Fruit fly (Drosophila melanogaster) whole organism, embryonic: ENCODE measurements around the gene dgrn.

Source experiments
- Asciz ChIP-seq: fragments of 200-800 bp; sonication (Bioruptor generic); optimal IDR thresholded peaks from 2 replicates; lab custom pipeline; 2017; ENCODE audit warnings: missing biosample characterization, mild to moderate bottlenecking, missing genetic modification characterization, missing genetic modification reagents
- Blimp-1 ChIP-seq: fragments of 200-800 bp; sonication (Bioruptor generic); optimal IDR thresholded peaks from 3 replicates; lab custom pipeline; 2018; ENCODE audit warnings: missing biosample characterization, missing genetic modification characterization, mild to moderate bottlenecking, moderate library complexity, missing genetic modification reagents
- CG1024 ChIP-seq: fragments of 200-800 bp; sonication (Bioruptor generic); IDR thresholded peaks from 2 replicates; pipeline ENCODE4 v1.3.6; 2022; ENCODE audit warnings: missing biosample characterization, missing genetic modification characterization
- CG10366 ChIP-seq: fragments of 200-800 bp; sonication (Bioruptor generic); IDR thresholded peaks from 2 replicates; pipeline ENCODE4 v1.3.6; 2022; ENCODE audit warnings: missing biosample characterization, missing genetic modification characterization
- CG11723 ChIP-seq: fragments of 200-800 bp; sonication (Bioruptor generic); optimal IDR thresholded peaks from 2 replicates; lab custom pipeline; 2017; ENCODE audit warnings: missing biosample characterization, mild to moderate bottlenecking, missing genetic modification characterization
- CG12942 ChIP-seq: fragments of 200-800 bp; sonication (Bioruptor generic); optimal IDR thresholded peaks from 3 replicates; lab custom pipeline; 2016; ENCODE audit warnings: missing biosample characterization, missing genetic modification characterization
- CG14050 ChIP-seq: fragments of 200-800 bp; sonication (Bioruptor generic); IDR thresholded peaks from 3 replicates; pipeline ENCODE4 v1.3.6; 2022; ENCODE audit warnings: missing biosample characterization, missing genetic modification characterization
- CG15011 ChIP-seq: fragments of 200-800 bp; sonication (Bioruptor generic); optimal IDR thresholded peaks from 3 replicates; lab custom pipeline; 2018; ENCODE audit warnings: missing biosample characterization, mild to moderate bottlenecking, missing genetic modification characterization
- CG15479 ChIP-seq: fragments of 200-800 bp; sonication (Bioruptor generic); optimal IDR thresholded peaks from 3 replicates; lab custom pipeline; 2019; ENCODE audit warnings: missing biosample characterization, mild to moderate bottlenecking, missing genetic modification characterization, moderate library complexity
- CG16779 ChIP-seq: fragments of 200-800 bp; sonication (Bioruptor generic); IDR thresholded peaks from 2 replicates; pipeline ENCODE4 v1.3.6; 2022; ENCODE audit warnings: missing biosample characterization, missing genetic modification characterization
- CG18599 ChIP-seq: fragments of 200-800 bp; sonication (Bioruptor generic); optimal IDR thresholded peaks from 3 replicates; lab custom pipeline; 2017; ENCODE audit warnings: missing biosample characterization, missing genetic modification characterization, mild to moderate bottlenecking, moderate library complexity, missing genetic modification reagents
- CG2120 ChIP-seq: fragments of 200-800 bp; sonication (Bioruptor generic); optimal IDR thresholded peaks from 3 replicates; lab custom pipeline; 2016; ENCODE audit warnings: missing biosample characterization, missing genetic modification characterization
- CG2712 ChIP-seq: fragments of 200-800 bp; optimal IDR thresholded peaks from 3 replicates; lab custom pipeline; 2019; ENCODE audit warnings: missing biosample characterization, mild to moderate bottlenecking, missing genetic modification characterization, moderate library complexity
- CG33213 ChIP-seq: fragments of 200-800 bp; sonication (Bioruptor generic); optimal IDR thresholded peaks from 3 replicates; lab custom pipeline; 2016; ENCODE audit warnings: missing biosample characterization, missing genetic modification characterization
- CG34376 ChIP-seq: fragments of 200-800 bp; sonication (Bioruptor generic); optimal IDR thresholded peaks from 2 replicates; lab custom pipeline; 2018; ENCODE audit warnings: missing biosample characterization, mild to moderate bottlenecking, missing genetic modification characterization
- CG3995 ChIP-seq: fragments of 200-800 bp; sonication (Bioruptor generic); optimal IDR thresholded peaks from 3 replicates; lab custom pipeline; 2016; ENCODE audit warnings: missing biosample characterization, missing genetic modification characterization
- CG6854 ChIP-seq: fragments of 200-800 bp; sonication (Bioruptor generic); optimal IDR thresholded peaks from 3 replicates; lab custom pipeline; 2017; ENCODE audit warnings: missing biosample characterization, mild to moderate bottlenecking, missing genetic modification characterization
- CG7745 ChIP-seq: fragments of 200-800 bp; sonication (Bioruptor generic); optimal IDR thresholded peaks from 2 replicates; lab custom pipeline; 2018; ENCODE audit warnings: missing biosample characterization, mild to moderate bottlenecking, missing genetic modification characterization, moderate library complexity
- CG7963 ChIP-seq: fragments of 200-800 bp; sonication (Bioruptor generic); IDR thresholded peaks from 3 replicates; pipeline ENCODE4 v1.3.6; 2022; ENCODE audit warnings: missing biosample characterization, missing genetic modification characterization; ENCODE audit not compliant: partially characterized antibody
- CG9876 ChIP-seq: fragments of 200-800 bp; sonication (Bioruptor generic); optimal IDR thresholded peaks from 2 replicates; lab custom pipeline; 2016; ENCODE audit warnings: missing biosample characterization, missing genetic modification characterization
- D19B ChIP-seq: fragments of 200-800 bp; sonication (Bioruptor generic); optimal IDR thresholded peaks from 2 replicates; lab custom pipeline; 2017; ENCODE audit warnings: missing biosample characterization, mild to moderate bottlenecking, missing genetic modification characterization
- Gug ChIP-seq: fragments of 200-800 bp; sonication (Bioruptor generic); IDR thresholded peaks from 4 replicates; pipeline ENCODE4 v1.3.6; 2022; ENCODE audit warnings: missing biosample characterization, missing genetic modification characterization
- HmgD ChIP-seq: fragments of 200-800 bp; sonication (Bioruptor generic); optimal IDR thresholded peaks from 3 replicates; lab custom pipeline; 2016; ENCODE audit warnings: missing biosample characterization, missing genetic modification characterization
- HmgZ ChIP-seq: fragments of 200-800 bp; sonication (Bioruptor generic); optimal IDR thresholded peaks from 2 replicates; lab custom pipeline; 2018; ENCODE audit warnings: missing biosample characterization, mild to moderate bottlenecking, missing genetic modification characterization
- Kr ChIP-seq: fragments of 200-800 bp; sonication (Bioruptor generic); optimal IDR thresholded peaks from 2 replicates; lab custom pipeline; 2017; ENCODE audit warnings: missing biosample characterization, mild to moderate bottlenecking, missing genetic modification characterization
- Lpt ChIP-seq: fragments of >200 bp; optimal IDR thresholded peaks from 2 replicates; lab custom pipeline; 2018; ENCODE audit warnings: missing biosample characterization, missing genetic modification characterization
- NC2α ChIP-seq: fragments of 200-800 bp; sonication (Bioruptor generic); optimal IDR thresholded peaks from 2 replicates; lab custom pipeline; 2016; ENCODE audit warnings: missing biosample characterization, missing genetic modification characterization
- Nf-YB ChIP-seq: fragments of 200-800 bp; sonication (Bioruptor generic); optimal IDR thresholded peaks from 3 replicates; lab custom pipeline; 2019; ENCODE audit warnings: missing biosample characterization, mild to moderate bottlenecking, missing genetic modification characterization, moderate library complexity
- Ptx1 ChIP-seq: fragments of 200-800 bp; sonication (Bioruptor generic); IDR thresholded peaks from 2 replicates; pipeline ENCODE4 v1.3.6; 2022; ENCODE audit warnings: missing biosample characterization, missing genetic modification characterization
- bowl ChIP-seq: fragments of 200-800 bp; sonication (Bioruptor generic); IDR thresholded peaks from 2 replicates; pipeline ENCODE4 v1.3.6; 2022; ENCODE audit warnings: missing biosample characterization, missing genetic modification characterization
- cas ChIP-seq: fragments of 200-800 bp; sonication (Bioruptor generic); IDR thresholded peaks from 2 replicates; pipeline ENCODE4 v1.3.6; 2022; ENCODE audit warnings: missing biosample characterization, missing genetic modification characterization
- dan ChIP-seq: fragments of 200-800 bp; sonication (Bioruptor generic); IDR thresholded peaks from 2 replicates; pipeline ENCODE4 v1.3.6; 2022; ENCODE audit warnings: missing biosample characterization, missing genetic modification characterization
- dati ChIP-seq: fragments of 200-800 bp; sonication (Bioruptor generic); IDR thresholded peaks from 2 replicates; pipeline ENCODE4 v1.3.6; 2022; ENCODE audit warnings: missing biosample characterization, missing genetic modification characterization
- ftz-f1 ChIP-seq: fragments of 200-800 bp; sonication (Bioruptor generic); optimal IDR thresholded peaks from 2 replicates; lab custom pipeline; 2016; ENCODE audit warnings: missing biosample characterization, missing genetic modification characterization
- gem ChIP-seq: fragments of 200-800 bp; sonication (Bioruptor generic); optimal IDR thresholded peaks from 2 replicates; lab custom pipeline; 2019; ENCODE audit warnings: missing biosample characterization, mild to moderate bottlenecking, missing genetic modification characterization, moderate library complexity
- grn ChIP-seq: fragments of 200-800 bp; sonication (Bioruptor generic); optimal IDR thresholded peaks from 3 replicates; lab custom pipeline; 2017; ENCODE audit warnings: missing biosample characterization, missing genetic modification characterization
- hth ChIP-seq: fragments of >200 bp; optimal IDR thresholded peaks from 2 replicates; lab custom pipeline; 2017; ENCODE audit warnings: inconsistent platforms
- ken ChIP-seq: fragments of 200-800 bp; sonication (Bioruptor generic); IDR thresholded peaks from 3 replicates; pipeline ENCODE4 v1.3.6; 2022; ENCODE audit warnings: missing biosample characterization, missing genetic modification characterization
- lab ChIP-seq: fragments of 200-800 bp; sonication (Bioruptor generic); optimal IDR thresholded peaks from 3 replicates; lab custom pipeline; 2017; ENCODE audit warnings: missing biosample characterization, missing genetic modification characterization, mild to moderate bottlenecking, moderate library complexity, missing genetic modification reagents
- lbe ChIP-seq: fragments of 200-800 bp; sonication (Bioruptor generic); optimal IDR thresholded peaks from 2 replicates; lab custom pipeline; 2016; ENCODE audit warnings: missing biosample characterization, mild to moderate bottlenecking, missing genetic modification characterization
- lov ChIP-seq, 2 experiments: fragments of 200-800 bp in 1 of 2; fragments of >200 bp in 1 of 2; sonication (Bioruptor generic) in 1 of 2; IDR thresholded peaks in 1 of 2; optimal IDR thresholded peaks in 1 of 2; 2 replicates in 1 of 2; 3 replicates in 1 of 2; pipeline versions ENCODE4 v1.3.6 to Lab custom; 2017 to 2022; ENCODE audit warnings: missing biosample characterization in 1 of 2, missing genetic modification characterization in 1 of 2
- luna ChIP-seq: fragments of 200-800 bp; sonication (Bioruptor generic); optimal IDR thresholded peaks from 2 replicates; lab custom pipeline; 2016; ENCODE audit warnings: missing biosample characterization, missing genetic modification characterization
- nerfin-1 ChIP-seq: fragments of 200-800 bp; sonication (Bioruptor generic); optimal IDR thresholded peaks from 3 replicates; lab custom pipeline; 2019; ENCODE audit warnings: missing biosample characterization, mild to moderate bottlenecking, missing genetic modification characterization, moderate library complexity
- odd ChIP-seq: fragments of 200-800 bp; sonication (Bioruptor generic); optimal IDR thresholded peaks from 2 replicates; lab custom pipeline; 2017; ENCODE audit warnings: missing biosample characterization, mild to moderate bottlenecking, missing genetic modification characterization
- sc ChIP-seq, 3 experiments: fragments of >200 bp in 2 of 3; fragments of 200-800 bp in 1 of 3; sonication (Bioruptor generic) in 1 of 3; optimal IDR thresholded peaks; 2 replicates in 2 of 3; 3 replicates in 1 of 3; lab custom pipeline; 2017; ENCODE audit warnings: mild to moderate bottlenecking in 1 of 3, missing biosample characterization in 1 of 3, missing genetic modification characterization in 1 of 3, missing genetic modification reagents in 1 of 3
- scrt ChIP-seq: fragments of 200-800 bp; sonication (Bioruptor generic); optimal IDR thresholded peaks from 2 replicates; lab custom pipeline; 2018; ENCODE audit warnings: missing biosample characterization, mild to moderate bottlenecking, missing genetic modification characterization, moderate library complexity
- sr ChIP-seq: fragments of 200-800 bp; sonication (Bioruptor generic); IDR thresholded peaks from 3 replicates; pipeline ENCODE4 v1.3.6; 2022; ENCODE audit warnings: missing biosample characterization, missing genetic modification characterization
- stwl ChIP-seq: fragments of 200-800 bp; sonication (Bioruptor generic); optimal IDR thresholded peaks from 3 replicates; lab custom pipeline; 2018; ENCODE audit warnings: missing biosample characterization, mild to moderate bottlenecking, missing genetic modification characterization, moderate library complexity
- toy ChIP-seq: fragments of 200-800 bp; sonication (Bioruptor generic); IDR thresholded peaks from 2 replicates; pipeline ENCODE4 v1.3.6; 2022; ENCODE audit warnings: missing biosample characterization, missing genetic modification characterization

dgrn gene

DNA sequence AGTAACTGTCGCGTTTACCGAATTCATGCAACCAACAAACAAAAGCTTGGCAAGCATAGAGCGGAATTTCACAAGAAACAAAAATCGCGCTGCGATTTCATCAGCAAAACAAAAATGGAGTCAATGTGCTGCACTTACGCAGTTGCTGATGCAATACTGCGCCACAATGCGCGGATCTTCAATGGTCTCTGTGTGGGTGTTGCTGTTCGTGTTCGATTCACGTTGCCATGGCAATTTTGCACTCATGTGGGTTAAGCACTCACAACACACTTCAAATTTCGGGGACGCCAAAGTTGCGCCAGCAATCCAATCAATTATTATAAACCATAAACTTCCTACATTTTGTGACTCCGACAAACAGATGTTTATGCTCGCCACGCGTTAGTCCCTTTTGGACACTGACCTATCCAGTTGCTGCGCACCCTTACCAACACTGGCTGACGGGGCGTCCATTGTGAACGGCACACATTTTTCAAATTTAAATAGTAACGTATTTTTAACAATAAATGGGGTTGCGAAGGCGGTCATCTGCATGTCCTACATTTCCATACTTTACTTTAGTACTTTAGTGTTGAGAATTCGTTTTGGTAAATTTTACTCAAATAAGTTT, 37.7 kb downstream of the dgrn start, which contains the start of gene CG2017 (continued):
- peak; percentile 57 for TF ChIP-seq lab (GFP tag; lab: Kevin White, UChicago)
- TF ChIP-seq CG16779 = no peak
- TF ChIP-seq CG7963 = no peak
- TF ChIP-seq CG15479 (GFP tag; lab: Kevin White, UChicago) = peak; percentile 68
- peak; percentile 100 for TF ChIP-seq CG2712 (tag; lab: Kevin White, UChicago)
- TF ChIP-seq hth (lab: Kevin White, UChicago) = no peak
- no peak for TF ChIP-seq Asciz (GFP tag; lab: Kevin White, UChicago)
- peak; percentile 18 for TF ChIP-seq scrt (GFP tag; lab: Kevin White, UChicago)
- TF ChIP-seq lbe (GFP tag; lab: Kevin White, UChicago) = no peak
- TF ChIP-seq sc (optimal IDR thresholded peaks at IDR 0.05; lab: Kevin White, UChicago) = no peak
- no peak for TF ChIP-seq sc (GFP tag; optimal IDR thresholded peaks at IDR 0.05; lab: Kevin White, UChicago)
- peak; percentile 25 for TF ChIP-seq CG34376 (GFP tag; lab: Kevin White, UChicago)
- TF ChIP-seq CG12942 (GFP tag; lab: Kevin White, UChicago) = peak; percentile 30
- TF ChIP-seq CG14050 (GFP tag; lab: Robert Waterston, UW) = peak; percentile 26; the same call in 1 of the 3 replicates
- no peak for TF ChIP-seq Gug (GFP tag; lab: Robert Waterston, UW)
- TF ChIP-seq CG11723 = no peak
- no peak for TF ChIP-seq D19B
- TF ChIP-seq Lpt = no peak
- no peak for TF ChIP-seq CG15011 (GFP tag; lab: Kevin White, UChicago)
- TF ChIP-seq lov (optimal IDR thresholded peaks at IDR 0.05; lab: Kevin White, UChicago) = no peak
- peak; percentile 6; the same call in 1 of the 3 replicates for TF ChIP-seq lov (GFP tag; IDR thresholded peaks at IDR 0.05; lab: Robert Waterston, UW)
- TF ChIP-seq cas (GFP tag; lab: Robert Waterston, UW) = no peak
- 0 out of 2 replicates have a peak, but pooled peaks have one; percentile 18 for TF ChIP-seq Ptx1 (GFP tag; lab: Robert Waterston, UW)
- no peak for TF ChIP-seq dan (GFP tag; lab: Robert Waterston, UW)
- no peak for TF ChIP-seq gem (tag; lab: Kevin White, UChicago)
- TF ChIP-seq Blimp-1 (GFP tag; lab: Kevin White, UChicago) = no peak
- TF ChIP-seq sr (GFP tag; lab: Robert Waterston, UW) = 0 out of 3 replicates have a peak, but pooled peaks have one; percentile 7
- no peak for TF ChIP-seq bowl
- TF ChIP-seq HmgZ (tag; lab: Kevin White, UChicago) = peak; percentile 75
- TF ChIP-seq dati (GFP tag; lab: Robert Waterston, UW) = no peak
- 0 out of 2 replicates have a peak, but pooled peaks have one; percentile 28 for TF ChIP-seq CG10366 (GFP tag; lab: Robert Waterston, UW)
- TF ChIP-seq NC2α = peak; percentile 35
- TF ChIP-seq nerfin-1 (tag; lab: Kevin White, UChicago) = peak; percentile 35
- TF ChIP-seq CG3995 (GFP tag; lab: Kevin White, UChicago) = peak; percentile 30
- TF ChIP-seq toy (GFP tag; lab: Robert Waterston, UW) = no peak
- peak; percentile 43 for TF ChIP-seq luna (GFP tag; lab: Kevin White, UChicago)
- TF ChIP-seq Nf-YB (GFP tag; lab: Kevin White, UChicago) = no peak
- peak; percentile 77 for TF ChIP-seq CG2120 (GFP tag; lab: Kevin White, UChicago)
- TF ChIP-seq CG18599 (GFP tag; lab: Kevin White, UChicago) = peak; percentile 52
- TF ChIP-seq odd = no peak
- TF ChIP-seq stwl = peak; percentile 96
- peak; percentile 37 for TF ChIP-seq ftz-f1 (GFP tag; lab: Kevin White, UChicago)
- peak; percentile 69; the same call in 2 of the 3 replicates for TF ChIP-seq ken
- no peak for TF ChIP-seq CG9876 (GFP tag; lab: Kevin White, UChicago)
- no peak for TF ChIP-seq CG1024 (GFP tag; lab: Robert Waterston, UW)
- TF ChIP-seq Kr = no peak
- TF ChIP-seq grn (GFP tag; lab: Kevin White, UChicago) = no peak
- no peak for TF ChIP-seq CG7745
- peak; percentile 68 for TF ChIP-seq CG33213 (GFP tag; lab: Kevin White, UChicago)
- TF ChIP-seq CG6854 (GFP tag; lab: Kevin White, UChicago) = no peak
- peak; percentile 60 for TF ChIP-seq HmgD (GFP tag; lab: Kevin White, UChicago)
